Fruit fly (Drosophila melanogaster): Measurements from ENCODE around the gene Ube4A.

The Ube4A gene

dm6 chr2L:6683992-6684882, 25.9 kb downstream of the Ube4A start, which contains the start of gene Nhe3 (continued):
- TF ChIP-seq CG3847 (GFP tag; IDR thresholded peaks at IDR 0.05) (peak; percentile 81), esg (GFP tag; conservative IDR thresholded peaks at IDR 0.05) (peak; percentile 76), ara (GFP tag; IDR thresholded peaks at IDR 0.05) (peak; percentile 78), hb (GFP tag; IDR thresholded peaks at IDR 0.05; ENCODE audit: partially characterized antibody) (no peak), scrt (GFP tag; optimal IDR thresholded peaks at IDR 0.05) (peak; percentile 57), CG7786 (GFP tag; optimal IDR thresholded peaks at IDR 0.05) (peak; percentile 82), bab2 (GFP tag; optimal IDR thresholded peaks at IDR 0.05) (peak; percentile 88), CG9609 (GFP tag; optimal IDR thresholded peaks at IDR 0.05) (peak; percentile 75), wek (GFP tag; optimal IDR thresholded peaks at IDR 0.05) (no peak), CG10209 (GFP tag; optimal IDR thresholded peaks at IDR 0.05) (peak; percentile 75), sens (GFP tag) (peak; percentile 97), ttk (GFP tag; IDR thresholded peaks at IDR 0.05) (peak; percentile 78), CG4282 (GFP tag; optimal IDR thresholded peaks at IDR 0.05) (no peak), CG14710 (tag; optimal IDR thresholded peaks at IDR 0.05) (peak; percentile 81), knrl (GFP tag; IDR thresholded peaks at IDR 0.05; ENCODE audit: partially characterized antibody) (peak; percentile 61; the same call in 1 of the 3 replicates), CG8944 (GFP tag; optimal IDR thresholded peaks at IDR 0.05) (peak; percentile 68), CG6683 (GFP tag; optimal IDR thresholded peaks at IDR 0.05) (peak; percentile 18), eyg (GFP tag; optimal IDR thresholded peaks at IDR 0.05) (peak; percentile 75), Hey (tag; optimal IDR thresholded peaks at IDR 0.05) (no peak), Hsf (GFP tag; optimal IDR thresholded peaks at IDR 0.05) (peak; percentile 90), CG12104 (GFP tag; optimal IDR thresholded peaks at IDR 0.05) (peak; percentile 73), klu (GFP tag; IDR thresholded peaks at IDR 0.05) (peak; percentile 74), nmo (GFP tag; optimal IDR thresholded peaks at IDR 0.05) (peak; percentile 84), Hmr (GFP tag; optimal IDR thresholded peaks at IDR 0.05) (peak; percentile 53), CG16863 (GFP tag; optimal IDR thresholded peaks at IDR 0.05) (peak; percentile 77), bowl (GFP tag; IDR thresholded peaks at IDR 0.05) (peak; percentile 35; the same call in 1 of the 2 replicates), TFAM (GFP tag; optimal IDR thresholded peaks at IDR 0.05) (no peak), lola (GFP tag; optimal IDR thresholded peaks at IDR 0.05) (peak in 1 of 3 experiments; percentile 70), CG2129 (GFP tag; IDR thresholded peaks at IDR 0.05; ENCODE audit: partially characterized antibody) (no peak), Sox100B (GFP tag; optimal IDR thresholded peaks at IDR 0.05) (peak; percentile 81), CG10959 (GFP tag; IDR thresholded peaks at IDR 0.05) (peak; percentile 68), emc (GFP tag; optimal IDR thresholded peaks at IDR 0.05) (no peak), Mrtf (GFP tag; IDR thresholded peaks at IDR 0.05) (peak; percentile 65; the same call in 2 of the 3 replicates), Med (GFP tag) (peak; percentile 97), ewg (GFP tag; optimal IDR thresholded peaks at IDR 0.05) (peak; percentile 73), CG6813 (GFP tag; optimal IDR thresholded peaks at IDR 0.05) (peak; percentile 60), CG11085 (GFP tag; IDR thresholded peaks at IDR 0.05) (peak; percentile 71), ci (GFP tag; IDR thresholded peaks at IDR 0.05) (peak; percentile 83), Bdp1 (GFP tag; optimal IDR thresholded peaks at IDR 0.05) (peak; percentile 74), Hand (GFP tag; optimal IDR thresholded peaks at IDR 0.05) (peak; percentile 63), Hr3 (GFP tag; optimal IDR thresholded peaks at IDR 0.05) (peak; percentile 81), CG12236 (GFP tag; optimal IDR thresholded peaks at IDR 0.05) (peak; percentile 26), HLH4C (GFP tag; IDR thresholded peaks at IDR 0.05; ENCODE audit: partially characterized antibody) (peak; percentile 68), CoRest (tag; optimal IDR thresholded peaks at IDR 0.05) (peak; percentile 84), Camta (GFP tag; optimal IDR thresholded peaks at IDR 0.05) (peak; percentile 60), Dll (GFP tag; IDR thresholded peaks at IDR 0.05; ENCODE audit: partially characterized antibody) (peak; percentile 66; the same call in 3 of the 4 replicates), ab (GFP tag; optimal IDR thresholded peaks at IDR 0.05) (peak; percentile 68), bcd (GFP tag; optimal IDR thresholded peaks at IDR 0.05) (peak; percentile 79)
